Worm (Caenorhabditis elegans) whole organism, L4 larva: ENCODE data around the gene dyc-1.
A peak's percentile ranks its signal among the peaks of the same experiment; 100 is the strongest.

Experiments
- D1046.2 ChIP-seq: fragments of 200-800 bp; sonication (Bioruptor generic); IDR thresholded peaks from 2 replicates; pipeline ENCODE4 v1.3.6; 2022; ENCODE audit warnings: missing genetic modification characterization, missing compliant biosample characterization
- F44E2.7 ChIP-seq: fragments of 200-800 bp; sonication (Bioruptor generic); IDR thresholded peaks from 2 replicates; pipeline ENCODE4 v2.1.2; 2022; ENCODE audit warnings: missing genetic modification characterization, missing compliant biosample characterization
- F49E8.2 ChIP-seq: sonication (generic microtip); optimal IDR thresholded peaks from 2 replicates; lab custom pipeline; 2016; ENCODE audit warnings: missing compliant biosample characterization, mild to moderate bottlenecking, missing genetic modification characterization, borderline replicate concordance
- Y48G9A.11 ChIP-seq: fragments of 200-800 bp; sonication (Bioruptor generic); IDR thresholded peaks from 2 replicates; pipeline ENCODE4 v1.3.6; 2022; ENCODE audit warnings: missing genetic modification reagents, missing genetic modification characterization, missing compliant biosample characterization
- Y75B8A.6 ChIP-seq: fragments of 200-800 bp; sonication (Bioruptor generic); IDR thresholded peaks from 2 replicates; pipeline ENCODE4 v1.3.6; 2022; ENCODE audit warnings: missing genetic modification reagents, missing genetic modification characterization, missing compliant biosample characterization
- aha-1 ChIP-seq: fragments of 150-350 bp; peaks from one replicate; lab custom pipeline; 2014; ENCODE audit warnings: missing biosample characterization, missing genetic modification characterization
- aly-2 ChIP-seq: sonication (generic microtip); optimal IDR thresholded peaks from 2 replicates; lab custom pipeline; 2018; ENCODE audit warnings: missing biosample characterization, missing genetic modification characterization
- cey-2 ChIP-seq: sonication (generic microtip); optimal IDR thresholded peaks from 3 replicates; lab custom pipeline; 2017; ENCODE audit warnings: missing genetic modification characterization, mild to moderate bottlenecking, missing compliant biosample characterization, antibody characterized with exemption, borderline replicate concordance; ENCODE audit not compliant: insufficient read depth
- ctbp-1 ChIP-seq: fragments of 200-800 bp; sonication (Bioruptor generic); IDR thresholded peaks from 2 replicates; pipeline ENCODE4 v1.3.6; 2022; ENCODE audit warnings: missing genetic modification reagents, missing genetic modification characterization, missing compliant biosample characterization
- daf-16 ChIP-seq, 3 experiments: sonication (generic microtip); optimal IDR thresholded peaks; 2 replicates each; lab custom pipeline; 2016 to 2017; ENCODE audit warnings: missing genetic modification characterization in 3 of 3, missing genetic modification reagents in 3 of 3, mild to moderate bottlenecking in 2 of 3, missing compliant biosample characterization in 2 of 3, missing biosample characterization in 1 of 3, moderate library complexity in 1 of 3
- dmd-6 ChIP-seq: fragments of 200-800 bp; sonication (Bioruptor generic); IDR thresholded peaks from 2 replicates; pipeline ENCODE4 v1.3.6; 2022; ENCODE audit warnings: missing genetic modification reagents, missing genetic modification characterization, missing compliant biosample characterization
- dmd-9 ChIP-seq: fragments of 200-800 bp; sonication (Bioruptor generic); IDR thresholded peaks from 2 replicates; pipeline ENCODE4 v1.3.6; 2022; ENCODE audit warnings: missing genetic modification reagents, missing genetic modification characterization, missing compliant biosample characterization
- dve-1 ChIP-seq: sonication (generic microtip); optimal IDR thresholded peaks from 2 replicates; lab custom pipeline; 2017; ENCODE audit warnings: antibody characterized with exemption, mild to moderate bottlenecking, missing genetic modification characterization, missing compliant biosample characterization; ENCODE audit not compliant: insufficient read depth
- fkh-10 ChIP-seq: fragments of 150-350 bp; optimal IDR thresholded peaks from 2 replicates; lab custom pipeline; 2014; ENCODE audit warnings: missing biosample characterization, missing genetic modification reagents, missing genetic modification characterization
- fos-1 ChIP-seq: fragments of 150-350 bp; optimal IDR thresholded peaks from 2 replicates; lab custom pipeline; 2014; ENCODE audit warnings: missing biosample characterization, missing genetic modification characterization
- hlh-11 ChIP-seq: fragments of 200-800 bp; sonication (Bioruptor generic); optimal IDR thresholded peaks from 2 replicates; lab custom pipeline; 2018; ENCODE audit warnings: mild to moderate bottlenecking, missing genetic modification characterization, missing compliant biosample characterization
- hlh-30 ChIP-seq: sonication (generic microtip); optimal IDR thresholded peaks from 2 replicates; lab custom pipeline; 2017; ENCODE audit warnings: antibody characterized with exemption, mild to moderate bottlenecking, missing genetic modification characterization, missing compliant biosample characterization; ENCODE audit not compliant: insufficient read depth
- hmg-1.1 ChIP-seq: fragments of 200-800 bp; sonication (Bioruptor generic); IDR thresholded peaks from 2 replicates; pipeline ENCODE4 v1.3.6; 2022; ENCODE audit warnings: missing genetic modification reagents, missing genetic modification characterization, missing compliant biosample characterization
- jun-1 ChIP-seq: fragments of 150-350 bp; optimal IDR thresholded peaks from 2 replicates; lab custom pipeline; 2014; ENCODE audit warnings: missing biosample characterization, missing genetic modification reagents, missing genetic modification characterization
- lin-38 ChIP-seq: fragments of 200-800 bp; sonication (Bioruptor generic); IDR thresholded peaks from 2 replicates; pipeline ENCODE4 v1.3.6; 2022; ENCODE audit warnings: missing genetic modification reagents, missing genetic modification characterization, missing compliant biosample characterization
- lin-39 ChIP-seq: fragments of 150-350 bp; optimal IDR thresholded peaks from 2 replicates; lab custom pipeline; 2014; ENCODE audit warnings: missing biosample characterization, missing genetic modification reagents, missing genetic modification characterization
- madf-9 ChIP-seq: fragments of 200-800 bp; sonication (Bioruptor generic); conservative IDR thresholded peaks from 2 replicates; pipeline ENCODE4 v1.3.6; 2022; ENCODE audit warnings: missing genetic modification reagents, missing genetic modification characterization, missing compliant biosample characterization
- nhr-11 ChIP-seq: fragments of 150-350 bp; optimal IDR thresholded peaks from 2 replicates; lab custom pipeline; 2014; ENCODE audit warnings: missing biosample characterization, missing genetic modification characterization
- nhr-237 ChIP-seq: sonication (generic microtip); optimal IDR thresholded peaks from 2 replicates; lab custom pipeline; 2017; ENCODE audit warnings: missing biosample characterization, missing genetic modification characterization
- nhr-25 ChIP-seq: sonication (generic microtip); optimal IDR thresholded peaks from 2 replicates; lab custom pipeline; 2017; ENCODE audit warnings: missing genetic modification characterization, mild to moderate bottlenecking, missing compliant biosample characterization, antibody characterized with exemption, moderate library complexity, borderline replicate concordance; ENCODE audit not compliant: insufficient read depth
- nhr-28 ChIP-seq: fragments of 150-350 bp; optimal IDR thresholded peaks from 2 replicates; lab custom pipeline; 2014; ENCODE audit warnings: missing biosample characterization, missing genetic modification characterization
- nhr-42 ChIP-seq: fragments of 200-800 bp; sonication (Bioruptor generic); IDR thresholded peaks from 2 replicates; pipeline ENCODE4 v1.3.6; 2022; ENCODE audit warnings: missing genetic modification characterization, missing compliant biosample characterization
- pha-4 ChIP-seq, 2 experiments: fragments of 150-350 bp in 1 of 2; fragments of 200-800 bp in 1 of 2; sonication (Bioruptor generic) in 1 of 2; IDR thresholded peaks in 1 of 2; optimal IDR thresholded peaks in 1 of 2; 2 replicates each; pipeline versions ENCODE4 v1.3.6 to Lab custom; 2014 to 2022; ENCODE audit warnings: missing genetic modification characterization in 2 of 2, missing genetic modification reagents in 2 of 2, missing biosample characterization in 1 of 2, missing compliant biosample characterization in 1 of 2
- php-3 ChIP-seq: fragments of 200-800 bp; sonication (Bioruptor generic); IDR thresholded peaks from 2 replicates; pipeline ENCODE4 v1.3.6; 2022; ENCODE audit warnings: missing genetic modification reagents, missing genetic modification characterization, missing compliant biosample characterization
- pqm-1 ChIP-seq: sonication (generic microtip); optimal IDR thresholded peaks from 2 replicates; lab custom pipeline; 2017; ENCODE audit warnings: missing biosample characterization, missing genetic modification characterization
- rbr-2 ChIP-seq: sonication (generic microtip); optimal IDR thresholded peaks from 2 replicates; lab custom pipeline; 2016; ENCODE audit warnings: missing genotype, missing genetic modification characterization, missing compliant biosample characterization
- set-16 ChIP-seq: fragments of 200-800 bp; sonication (Bioruptor generic); IDR thresholded peaks from 2 replicates; pipeline ENCODE4 v1.3.6; 2022; ENCODE audit warnings: missing genetic modification reagents, missing genetic modification characterization, missing compliant biosample characterization
- skn-1 ChIP-seq: fragments of 150-350 bp; optimal IDR thresholded peaks from 2 replicates; lab custom pipeline; 2014; ENCODE audit warnings: missing biosample characterization, missing genetic modification characterization
- snpc-1.2 ChIP-seq: fragments of 200-800 bp; sonication (Bioruptor generic); IDR thresholded peaks from 2 replicates; pipeline ENCODE4 v1.3.6; 2022; ENCODE audit warnings: missing genetic modification reagents, missing genetic modification characterization, missing compliant biosample characterization
- snpc-4 ChIP-seq: fragments of 150-350 bp; optimal IDR thresholded peaks from 2 replicates; lab custom pipeline; 2014; ENCODE audit warnings: missing biosample characterization, missing genetic modification characterization
- tag-97 ChIP-seq: fragments of 200-800 bp; sonication (Bioruptor generic); IDR thresholded peaks from 2 replicates; pipeline ENCODE4 v1.3.6; 2022; ENCODE audit warnings: missing genetic modification characterization, missing compliant biosample characterization
- tra-1 ChIP-seq: fragments of 200-800 bp; sonication (Bioruptor generic); IDR thresholded peaks from 2 replicates; pipeline ENCODE4 v1.3.6; 2022; ENCODE audit warnings: missing genetic modification reagents, missing genetic modification characterization, missing compliant biosample characterization
- unc-62 ChIP-seq, 3 experiments: fragments of 150-350 bp in 1 of 3; sonication (generic microtip); optimal IDR thresholded peaks in 2 of 3; peaks in 1 of 3; 1 replicate in 1 of 3; 2 replicates in 2 of 3; lab custom pipeline; 2014 to 2017; ENCODE audit warnings: missing biosample characterization in 3 of 3, missing genetic modification characterization in 3 of 3, missing genetic modification reagents in 3 of 3, missing genotype in 1 of 3
- zag-1 ChIP-seq: fragments of 150-350 bp; optimal IDR thresholded peaks from 2 replicates; lab custom pipeline; 2014; ENCODE audit warnings: missing biosample characterization, missing genetic modification characterization
- zfp-3 ChIP-seq: fragments of 200-800 bp; sonication (Bioruptor generic); conservative IDR thresholded peaks from 2 replicates; pipeline ENCODE4 v1.3.6; 2022; ENCODE audit warnings: missing genetic modification reagents, missing genetic modification characterization, missing compliant biosample characterization
- zip-11 ChIP-seq: fragments of 200-800 bp; sonication (Bioruptor generic); IDR thresholded peaks from 2 replicates; pipeline ENCODE4 v1.3.6; 2022; ENCODE audit warnings: missing genetic modification characterization, missing compliant biosample characterization
- ztf-7 ChIP-seq: fragments of 150-350 bp; optimal IDR thresholded peaks from 2 replicates; lab custom pipeline; 2014; ENCODE audit warnings: missing biosample characterization, missing genetic modification characterization

Gene dyc-1

DNA sequence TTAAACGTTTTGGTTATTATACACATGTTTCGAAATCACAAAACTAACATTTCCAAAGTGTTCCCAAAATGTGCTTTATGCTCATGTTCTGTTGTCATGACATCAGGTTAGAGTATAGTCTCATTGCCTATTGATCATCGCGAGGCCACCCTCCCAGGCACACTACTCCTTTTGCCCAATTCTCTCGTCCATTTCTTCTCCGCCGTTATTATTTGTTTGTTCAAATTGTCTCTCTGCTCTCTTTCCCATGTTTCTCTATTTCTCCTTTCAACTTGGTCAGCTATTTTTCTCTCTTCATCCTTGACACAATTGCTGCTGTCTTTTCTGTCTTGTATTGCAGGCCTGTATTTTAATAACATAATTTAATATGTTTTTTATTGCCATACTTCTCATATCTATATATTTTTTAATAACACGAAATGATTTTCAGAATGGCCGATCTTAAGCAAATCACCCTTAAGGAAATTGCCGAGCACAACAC, 47.8 kb upstream of the dyc-1 start, which contains the start of gene cytb-5.1 (continued):
- TF ChIP-seq zag-1 (tag; lab: Kevin White, UChicago) (no peak), Y48G9A.11 (GFP tag; lab: Robert Waterston, UW) (no peak), nhr-11 (tag; lab: Kevin White, UChicago) (peak; percentile 15), madf-9 (GFP tag; lab: Robert Waterston, UW) (no peak), ztf-7 (no peak), snpc-1.2 (GFP tag; lab: Robert Waterston, UW) (no peak), nhr-237 (no peak), F49E8.2 (tag; lab: Kevin White, UChicago) (no peak), php-3 (GFP tag; lab: Robert Waterston, UW) (0 out of 2 replicates have a peak, but pooled peaks have one; percentile 18)

DNA sequence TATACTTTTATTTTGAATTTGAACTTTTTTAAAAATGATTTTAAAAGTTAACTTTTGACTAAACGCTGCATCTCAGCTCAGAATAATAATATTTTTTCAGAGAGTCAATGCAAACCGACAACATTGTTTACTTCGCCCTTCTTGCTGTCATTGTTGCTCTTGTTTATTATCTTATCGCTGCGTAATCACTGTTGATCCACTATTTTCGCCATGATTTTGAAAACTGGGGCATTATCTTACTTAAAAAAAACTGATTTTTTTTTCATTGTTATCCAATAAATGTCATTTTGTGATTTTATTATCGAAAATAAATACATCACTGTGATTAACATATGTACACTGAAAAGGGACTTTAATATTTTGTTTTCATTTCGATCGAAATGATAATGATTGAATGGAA, 46.6 kb upstream of the dyc-1 start:
- TF ChIP-seq unc-62 (GFP tag; optimal IDR thresholded peaks at IDR 0.05 in 1 of 2; lab: Kevin White, UChicago) = peak in 1 of 2 experiments; percentile 32
- no peak for TF ChIP-seq unc-62 (tag; optimal IDR thresholded peaks at IDR 0.05; lab: Kevin White, UChicago)
- TF ChIP-seq daf-16 (GFP tag; optimal IDR thresholded peaks at IDR 0.05; lab: Kevin White, UChicago) = no peak
- peak; percentile 77 for TF ChIP-seq daf-16 (tag; optimal IDR thresholded peaks at IDR 0.05; lab: Kevin White, UChicago)
- TF ChIP-seq fos-1 (tag; lab: Kevin White, UChicago) = no peak
- TF ChIP-seq aha-1 (tag; lab: Kevin White, UChicago) = peak; percentile 64

DNA sequence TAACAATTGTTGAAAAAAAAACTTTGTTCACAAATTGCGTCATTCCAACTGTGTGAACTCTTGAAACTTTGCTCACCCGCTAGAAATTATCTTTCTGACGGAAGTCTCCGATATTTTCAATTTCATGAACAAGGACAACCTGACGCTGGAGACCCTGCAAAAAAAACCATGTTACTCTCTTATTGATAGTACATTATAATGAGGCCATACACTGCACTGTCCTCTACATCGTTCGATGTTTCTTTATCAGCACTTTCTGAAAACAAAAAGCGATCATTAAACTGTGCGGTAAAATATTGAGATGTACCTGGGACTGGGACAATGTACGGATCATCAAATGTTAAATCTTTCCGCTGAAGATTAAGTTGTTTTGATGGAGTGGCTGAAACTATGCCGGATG, 45.8 kb upstream of the dyc-1 start:
- TF ChIP-seq aly-2 (tag; lab: Kevin White, UChicago) (no peak), dmd-6 (GFP tag; lab: Robert Waterston, UW) (peak; percentile 70), nhr-28 (peak; percentile 80), hmg-1.1 (GFP tag; lab: Robert Waterston, UW) (no peak), tra-1 (GFP tag; lab: Robert Waterston, UW) (no peak), pqm-1 (tag; lab: Kevin White, UChicago) (peak; percentile 24), lin-39 (tag; lab: Kevin White, UChicago) (no peak), hlh-11 (tag; lab: Kevin White, UChicago) (peak; percentile 41), F44E2.7 (no peak), zfp-3 (GFP tag; lab: Robert Waterston, UW) (0 out of 2 replicates have a peak, but pooled peaks have one; percentile 8), dve-1 (peak; percentile 5), lin-38 (GFP tag; lab: Robert Waterston, UW) (0 out of 2 replicates have a peak, but pooled peaks have one; percentile 18), daf-16 (GFP tag; optimal IDR thresholded peaks at IDR 0.05; lab: Kevin White, UChicago) (no peak), daf-16 (tag; optimal IDR thresholded peaks at IDR 0.05; lab: Kevin White, UChicago) (peak; percentile 62)

DNA sequence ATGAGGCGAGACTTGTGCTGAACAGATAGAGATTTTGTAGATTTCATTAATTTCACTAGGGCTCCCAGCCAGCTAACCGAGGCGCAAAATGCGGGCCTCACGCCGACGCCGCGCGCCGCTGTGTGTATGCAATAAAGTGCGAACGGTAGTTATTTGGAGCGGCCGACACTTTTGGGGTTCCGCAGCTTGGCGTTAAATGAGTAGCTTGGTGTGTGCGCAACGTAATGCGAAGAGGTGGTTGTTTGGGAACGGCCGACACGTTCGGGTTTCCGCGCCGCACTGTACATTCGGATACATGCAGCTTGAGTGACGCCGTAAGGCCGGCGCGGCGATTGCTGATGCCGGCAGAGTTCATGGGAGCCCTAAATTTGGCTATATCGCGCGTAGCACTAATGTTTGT, 41.2 kb upstream of the dyc-1 start:
- no peak for TF ChIP-seq rbr-2
- TF ChIP-seq set-16 (GFP tag; lab: Robert Waterston, UW) = peak; percentile 43
- TF ChIP-seq D1046.2 = 0 out of 2 replicates have a peak, but pooled peaks have one; percentile 40
- TF ChIP-seq dmd-9 (GFP tag; lab: Robert Waterston, UW) = 0 out of 2 replicates have a peak, but pooled peaks have one; percentile 35
- TF ChIP-seq, all 104 proteins: peak for 3

DNA sequence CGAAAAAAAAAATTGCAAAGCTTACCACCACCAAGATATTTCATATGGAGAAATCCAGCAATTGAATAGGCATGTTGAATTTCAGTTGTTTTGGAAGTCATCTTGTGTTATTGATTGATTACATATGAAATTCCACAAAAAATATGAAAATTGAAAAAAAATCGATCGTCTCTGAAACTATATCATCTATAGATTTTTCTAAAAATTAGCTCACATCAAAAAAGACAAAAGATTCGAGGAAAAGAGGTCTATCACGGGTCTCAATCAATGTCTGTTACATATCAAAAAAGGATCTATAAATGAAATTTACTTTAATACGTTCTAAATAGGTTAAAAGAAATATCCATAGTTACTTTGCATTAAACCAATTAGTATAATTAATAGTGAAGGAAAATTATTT, 36.9 kb upstream of the dyc-1 start, which contains the start of gene tbc-19:
TSS of gene tbc-19 (minus strand) at position 101 of the 400 bp plus-strand sequence.
- TF ChIP-seq nhr-42 (no peak), fkh-10 (no peak), cey-2 (no peak), zip-11 (GFP tag; lab: Robert Waterston, UW) (no peak), tag-97 (GFP tag; lab: Robert Waterston, UW) (no peak), pha-4 (GFP tag; IDR thresholded peaks at IDR 0.05; lab: Robert Waterston, UW) (no peak), pha-4 (tag; optimal IDR thresholded peaks at IDR 0.05; lab: Kevin White, UChicago) (no peak), F44E2.7 (no peak), Y75B8A.6 (no peak), jun-1 (tag; lab: Kevin White, UChicago) (no peak), hlh-30 (tag; lab: Kevin White, UChicago) (no peak), nhr-28 (no peak), nhr-25 (tag; lab: Kevin White, UChicago) (no peak), skn-1 (tag; lab: Kevin White, UChicago) (no peak), dve-1 (no peak), ctbp-1 (GFP tag; lab: Robert Waterston, UW) (no peak), snpc-4 (tag; lab: Kevin White, UChicago) (no peak)
